Worm (Caenorhabditis elegans): Measurements from ENCODE around the gene str-57.

DNA sequence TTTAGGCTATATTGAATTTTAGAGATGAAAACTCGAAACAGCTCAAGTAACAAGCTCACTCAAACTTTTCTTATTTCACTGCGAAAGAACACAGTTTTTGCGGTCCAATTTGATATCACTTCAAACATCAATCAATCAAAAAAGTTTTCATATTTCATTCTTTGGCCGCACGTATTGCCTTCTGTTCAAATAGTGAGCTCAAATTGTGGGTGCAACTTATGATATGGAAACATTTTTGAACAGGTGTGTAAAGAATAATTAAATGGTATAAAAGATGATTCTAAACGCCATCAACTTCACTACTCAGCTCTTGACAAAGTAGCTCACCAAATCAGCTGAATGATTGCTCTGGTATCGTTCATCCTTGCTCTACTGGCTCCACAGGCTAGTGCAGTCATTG, 29.2 kb downstream of the str-57 start, which contains the start of gene T06C12.14:
- TF ChIP-seq dao-5 (tag; optimal IDR thresholded peaks at IDR 0.05) (no peak), him-1 (tag; optimal IDR thresholded peaks at IDR 0.05) (no peak)
